Worm (Caenorhabditis elegans) whole organism, mixed stage, embryonic: ENCODE data around the gene C16C8.21.

Experiments
- M03D4.4 ChIP-seq: sonication (generic microtip); optimal IDR thresholded peaks from 2 replicates; lab custom pipeline; 2017; ENCODE audit warnings: mild to moderate bottlenecking, missing genetic modification characterization, missing compliant biosample characterization
- bed-3 ChIP-seq: fragments of 200-800 bp; sonication (Bioruptor generic); optimal IDR thresholded peaks from 3 replicates; lab custom pipeline; 2018; ENCODE audit warnings: mild to moderate bottlenecking, missing genetic modification characterization, moderate library complexity, missing compliant biosample characterization
- blmp-1 ChIP-seq: fragments of 150-350 bp; optimal IDR thresholded peaks from 2 replicates; lab custom pipeline; 2014; ENCODE audit warnings: missing biosample characterization, missing genetic modification characterization
- ceh-39 ChIP-seq: fragments of 150-350 bp; optimal IDR thresholded peaks from 2 replicates; lab custom pipeline; 2014; ENCODE audit warnings: missing biosample characterization, missing genetic modification characterization
- ceh-43 ChIP-seq: fragments of 200-800 bp; sonication (Bioruptor generic); optimal IDR thresholded peaks from 2 replicates; lab custom pipeline; 2018; ENCODE audit warnings: mild to moderate bottlenecking, missing genetic modification characterization, moderate library complexity, missing compliant biosample characterization
- ceh-83 ChIP-seq: fragments of 200-800 bp; sonication (Bioruptor generic); optimal IDR thresholded peaks from 2 replicates; lab custom pipeline; 2018; ENCODE audit warnings: mild to moderate bottlenecking, missing genetic modification characterization, missing compliant biosample characterization
- cnd-1 ChIP-seq: fragments of 200-800 bp; sonication (Bioruptor generic); optimal IDR thresholded peaks from 2 replicates; lab custom pipeline; 2018; ENCODE audit warnings: mild to moderate bottlenecking, missing genetic modification characterization, missing compliant biosample characterization
- drap-1 ChIP-seq: fragments of 200-800 bp; sonication (Bioruptor generic); optimal IDR thresholded peaks from 3 replicates; lab custom pipeline; 2018; ENCODE audit warnings: mild to moderate bottlenecking, missing genetic modification characterization, missing compliant biosample characterization
- elt-1 ChIP-seq: sonication (generic microtip); optimal IDR thresholded peaks from 2 replicates; lab custom pipeline; 2017; ENCODE audit warnings: missing genetic modification characterization, mild to moderate bottlenecking, missing compliant biosample characterization, antibody characterized with exemption, moderate library complexity, borderline replicate concordance; ENCODE audit not compliant: insufficient read depth
- flh-1 ChIP-seq: fragments of 200-800 bp; sonication (Bioruptor generic); optimal IDR thresholded peaks from 2 replicates; lab custom pipeline; 2018; ENCODE audit warnings: mild to moderate bottlenecking, missing genetic modification characterization, moderate library complexity, missing compliant biosample characterization
- ham-2 ChIP-seq: fragments of 200-800 bp; sonication (Bioruptor generic); optimal IDR thresholded peaks from 2 replicates; lab custom pipeline; 2018; ENCODE audit warnings: mild to moderate bottlenecking, missing genetic modification characterization, missing compliant biosample characterization
- hlh-1 ChIP-seq: fragments of 150-350 bp; optimal IDR thresholded peaks from 2 replicates; lab custom pipeline; 2014; ENCODE audit warnings: missing biosample characterization, missing genetic modification reagents, missing genetic modification characterization
- lin-13 ChIP-seq: fragments of 150-350 bp; optimal IDR thresholded peaks from 2 replicates; lab custom pipeline; 2014; ENCODE audit warnings: missing biosample characterization, missing genetic modification characterization
- lin-32 ChIP-seq: fragments of 200-800 bp; sonication (Bioruptor generic); optimal IDR thresholded peaks from 2 replicates; lab custom pipeline; 2018; ENCODE audit warnings: mild to moderate bottlenecking, missing genetic modification characterization, missing compliant biosample characterization
- mab-5 ChIP-seq: fragments of 150-350 bp; optimal IDR thresholded peaks from 2 replicates; lab custom pipeline; 2014; ENCODE audit warnings: missing biosample characterization, missing genetic modification characterization
- mep-1 ChIP-seq: fragments of 150-350 bp; optimal IDR thresholded peaks from 2 replicates; lab custom pipeline; 2017; ENCODE audit warnings: missing biosample characterization, missing genetic modification reagents, missing genetic modification characterization, inconsistent platforms
- mls-2 ChIP-seq: sonication (generic microtip); optimal IDR thresholded peaks from 2 replicates; lab custom pipeline; 2016; ENCODE audit warnings: mild to moderate bottlenecking, missing genetic modification characterization, moderate library complexity, missing compliant biosample characterization
- nhr-12 ChIP-seq: fragments of 150-350 bp; optimal IDR thresholded peaks from 2 replicates; lab custom pipeline; 2014; ENCODE audit warnings: missing biosample characterization, missing genetic modification characterization
- nhr-2 ChIP-seq: fragments of 150-350 bp; optimal IDR thresholded peaks from 2 replicates; lab custom pipeline; 2014; ENCODE audit warnings: missing biosample characterization, missing genetic modification characterization
- nhr-237 ChIP-seq: fragments of 150-350 bp; optimal IDR thresholded peaks from 2 replicates; lab custom pipeline; 2014; ENCODE audit warnings: missing biosample characterization, missing genetic modification characterization
- nhr-28 ChIP-seq: fragments of 150-350 bp; optimal IDR thresholded peaks from 2 replicates; lab custom pipeline; 2014; ENCODE audit warnings: missing biosample characterization, missing genetic modification characterization
- nhr-76 ChIP-seq: sonication (generic microtip); optimal IDR thresholded peaks from 2 replicates; lab custom pipeline; 2017; ENCODE audit warnings: missing biosample characterization, missing genetic modification characterization
- pha-4 ChIP-seq: fragments of 150-350 bp; optimal IDR thresholded peaks from 2 replicates; lab custom pipeline; 2018; ENCODE audit warnings: missing biosample characterization, missing genetic modification reagents, missing genetic modification characterization
- sem-2 ChIP-seq: fragments of 200-800 bp; sonication (Bioruptor generic); optimal IDR thresholded peaks from 2 replicates; lab custom pipeline; 2018; ENCODE audit warnings: mild to moderate bottlenecking, missing genetic modification characterization, missing compliant biosample characterization
- snpc-4 ChIP-seq: fragments of 150-350 bp; optimal IDR thresholded peaks from 2 replicates; lab custom pipeline; 2014; ENCODE audit warnings: missing biosample characterization, missing genetic modification characterization
- sptf-1 ChIP-seq: sonication (generic microtip); optimal IDR thresholded peaks from 2 replicates; lab custom pipeline; 2017; ENCODE audit warnings: mild to moderate bottlenecking, missing genetic modification characterization, moderate library complexity, missing compliant biosample characterization
- tbx-8 ChIP-seq: fragments of 200-800 bp; sonication (Bioruptor generic); optimal IDR thresholded peaks from 2 replicates; lab custom pipeline; 2018; ENCODE audit warnings: mild to moderate bottlenecking, missing genetic modification characterization, moderate library complexity, missing compliant biosample characterization
- unc-120 ChIP-seq: sonication (generic microtip); optimal IDR thresholded peaks from 2 replicates; lab custom pipeline; 2017; ENCODE audit warnings: missing genetic modification characterization, missing compliant biosample characterization; ENCODE audit not compliant: poor library complexity, severe bottlenecking
- unc-39 ChIP-seq: fragments of 150-350 bp; optimal IDR thresholded peaks from 2 replicates; lab custom pipeline; 2014; ENCODE audit warnings: missing biosample characterization, missing genetic modification characterization
- unc-62 ChIP-seq: fragments of 150-350 bp; optimal IDR thresholded peaks from 2 replicates; lab custom pipeline; 2014; ENCODE audit warnings: missing biosample characterization, missing genetic modification reagents, missing genetic modification characterization
- ztf-11 ChIP-seq: fragments of 150-350 bp; optimal IDR thresholded peaks from 2 replicates; lab custom pipeline; 2014; ENCODE audit warnings: missing biosample characterization, missing genetic modification characterization

Gene C16C8.21

ce11 chrII:3414383-3414910, 33.6 kb upstream of the C16C8.21 start, which contains the start of the genes F18A12.7 and F18A12.2:
Gene F18A12.7, minus strand, starts transcription at chrII:3414483.
Gene F18A12.2, plus strand, starts transcription at chrII:3414860.
- no peak for TF ChIP-seq tbx-8 (GFP tag; lab: Kevin White, UChicago)
- no peak for TF ChIP-seq mep-1 (tag; lab: Kevin White, UChicago)
- no peak for TF ChIP-seq M03D4.4 (tag; lab: Kevin White, UChicago)
- TF ChIP-seq elt-1 = no peak
- no peak for TF ChIP-seq ceh-39
- no peak for TF ChIP-seq unc-39 (tag; lab: Kevin White, UChicago)
- TF ChIP-seq, all 35 proteins: peak for 0

ce11 chrII:3416528-3416927, 31.5 kb upstream of the C16C8.21 start, which contains the start of gene nep-6:
Gene nep-6, plus strand, starts transcription at chrII:3416828.
- TF ChIP-seq nhr-76 (tag; lab: Kevin White, UChicago) (no peak), flh-1 (GFP tag; lab: Kevin White, UChicago) (no peak), blmp-1 (tag; lab: Kevin White, UChicago) (no peak), unc-62 (GFP tag; lab: Kevin White, UChicago) (no peak), mab-5 (tag; lab: Kevin White, UChicago) (no peak), sptf-1 (tag; lab: Kevin White, UChicago) (no peak), mep-1 (tag; lab: Kevin White, UChicago) (no peak), ceh-39 (no peak), ceh-83 (GFP tag; lab: Kevin White, UChicago) (no peak), unc-120 (tag; lab: Kevin White, UChicago) (no peak), bed-3 (no peak), drap-1 (GFP tag; lab: Kevin White, UChicago) (no peak), lin-13 (tag; lab: Kevin White, UChicago) (no peak), sem-2 (no peak), snpc-4 (tag; lab: Kevin White, UChicago) (no peak), mls-2 (tag; lab: Kevin White, UChicago) (no peak), M03D4.4 (tag; lab: Kevin White, UChicago) (no peak), pha-4 (tag; lab: Kevin White, UChicago) (no peak), elt-1 (no peak), ceh-43 (no peak)

ce11 chrII:3422938-3423337, 25.1 kb upstream of the C16C8.21 start:
- TF ChIP-seq elt-1 (no peak), ceh-83 (GFP tag; lab: Kevin White, UChicago) (no peak), drap-1 (GFP tag; lab: Kevin White, UChicago) (no peak), snpc-4 (tag; lab: Kevin White, UChicago) (no peak), hlh-1 (tag; lab: Kevin White, UChicago) (no peak), ceh-39 (no peak), nhr-237 (tag; lab: Kevin White, UChicago) (no peak), ceh-43 (no peak), sptf-1 (tag; lab: Kevin White, UChicago) (no peak), ham-2 (no peak)
- TF ChIP-seq, all 35 proteins: peak for 0

ce11 chrII:3425433-3425832, 22.6 kb upstream of the C16C8.21 start, which contains the start of gene nep-11:
Gene nep-11, minus strand, starts transcription at chrII:3425533.
- TF ChIP-seq M03D4.4 (tag; lab: Kevin White, UChicago) (no peak), drap-1 (GFP tag; lab: Kevin White, UChicago) (no peak), mep-1 (tag; lab: Kevin White, UChicago) (no peak), flh-1 (GFP tag; lab: Kevin White, UChicago) (no peak), ham-2 (no peak), bed-3 (no peak), cnd-1 (tag; lab: Kevin White, UChicago) (no peak), nhr-2 (tag; lab: Kevin White, UChicago) (no peak), lin-32 (GFP tag; lab: Kevin White, UChicago) (no peak), unc-39 (tag; lab: Kevin White, UChicago) (no peak), mab-5 (tag; lab: Kevin White, UChicago) (no peak), elt-1 (no peak), blmp-1 (tag; lab: Kevin White, UChicago) (no peak), nhr-12 (tag; lab: Kevin White, UChicago) (no peak), hlh-1 (tag; lab: Kevin White, UChicago) (no peak), nhr-76 (tag; lab: Kevin White, UChicago) (no peak), nhr-28 (tag; lab: Kevin White, UChicago) (no peak), ztf-11 (tag; lab: Kevin White, UChicago) (no peak)
